Worm (Caenorhabditis elegans): ENCODE measurements around the gene F44A6.4.

Gene F44A6.4

ce11 chrX:10194327-10195096, 20.8 kb downstream of the F44A6.4 start, which contains the start of gene myrf-2:
Gene myrf-2 (minus strand): TSS chrX:10194377.
- TF ChIP-seq nhr-67 (tag; optimal IDR thresholded peaks at IDR 0.05) (no peak), nhr-25 (tag; optimal IDR thresholded peaks at IDR 0.05) (peak; percentile 76), hmg-11 (tag; optimal IDR thresholded peaks at IDR 0.05) (peak; percentile 30), nhr-23 (tag; optimal IDR thresholded peaks at IDR 0.05) (peak; percentile 54), nfya-1 (tag; optimal IDR thresholded peaks at IDR 0.05; ENCODE audit: insufficient read depth) (peak; percentile 11), pha-4 (tag; optimal IDR thresholded peaks at IDR 0.05) (peak; percentile 40), tbx-2 (tag; optimal IDR thresholded peaks at IDR 0.05) (no peak)

DNA sequence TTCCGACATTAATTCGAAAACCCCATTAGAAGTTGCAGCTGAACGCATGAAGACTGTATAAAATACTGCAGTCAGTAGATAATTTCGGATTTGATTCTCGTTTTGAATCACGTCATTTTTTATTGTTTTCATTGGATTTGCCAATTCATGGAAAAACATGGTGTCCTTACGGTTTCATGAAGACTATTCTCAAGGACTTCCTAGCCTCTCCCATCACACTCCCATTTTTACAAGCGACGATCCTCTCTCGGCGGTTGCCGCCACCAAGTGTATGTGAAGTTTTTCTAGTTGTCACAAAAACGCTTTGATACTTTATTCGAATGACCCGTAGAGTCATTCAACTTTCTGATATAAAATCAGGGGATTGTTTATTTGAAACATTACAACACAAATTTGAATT, 25.5 kb downstream of the F44A6.4 start:
- TF ChIP-seq nhr-25 (tag; optimal IDR thresholded peaks at IDR 0.05) (peak; percentile 68), hmg-11 (tag; optimal IDR thresholded peaks at IDR 0.05) (no peak)

ce11 chrX:10189244-10189643, 26.1 kb downstream of the F44A6.4 start:
- TF ChIP-seq nhr-25 (tag; optimal IDR thresholded peaks at IDR 0.05), result peak; percentile 83
- TF ChIP-seq nhr-11 (tag; optimal IDR thresholded peaks at IDR 0.05), result no peak

- TF ChIP-seq nhr-77 (tag; optimal IDR thresholded peaks at IDR 0.05) (no peak), tbx-2 (tag; optimal IDR thresholded peaks at IDR 0.05) (peak; percentile 65), egl-5 (tag; optimal IDR thresholded peaks at IDR 0.05) (peak; percentile 60), nhr-11 (tag; optimal IDR thresholded peaks at IDR 0.05) (peak; percentile 79), ztf-11 (tag; optimal IDR thresholded peaks at IDR 0.05) (no peak), lsy-12 (tag; optimal IDR thresholded peaks at IDR 0.05) (peak; percentile 68), nhr-25 (tag; optimal IDR thresholded peaks at IDR 0.05) (peak; percentile 71), nhr-67 (tag; optimal IDR thresholded peaks at IDR 0.05) (no peak), ceh-28 (tag; optimal IDR thresholded peaks at IDR 0.05) (peak; percentile 41), egl-27 (tag; optimal IDR thresholded peaks at IDR 0.05) (peak; percentile 54), mml-1 (tag; optimal IDR thresholded peaks at IDR 0.05) (no peak), nhr-237 (tag; optimal IDR thresholded peaks at IDR 0.05) (no peak), lin-15B (tag; optimal IDR thresholded peaks at IDR 0.05) (peak; percentile 39), sea-2 (GFP tag; optimal IDR thresholded peaks at IDR 0.05) (no peak), fos-1 (tag; optimal IDR thresholded peaks at IDR 0.05) (peak; percentile 55), elt-3 (tag; optimal IDR thresholded peaks at IDR 0.05) (no peak), zag-1 (tag; optimal IDR thresholded peaks at IDR 0.05) (no peak), jun-1 (tag; optimal IDR thresholded peaks at IDR 0.05) (peak; percentile 74), hmg-11 (tag; optimal IDR thresholded peaks at IDR 0.05) (peak; percentile 94), nhr-76 (tag; optimal IDR thresholded peaks at IDR 0.05) (no peak), nhr-23 (tag; optimal IDR thresholded peaks at IDR 0.05) (no peak), nhr-12 (tag; optimal IDR thresholded peaks at IDR 0.05) (no peak), pqm-1 (tag; optimal IDR thresholded peaks at IDR 0.05) (peak; percentile 9), ceh-82 (tag; optimal IDR thresholded peaks at IDR 0.05) (no peak), elt-1 (tag; optimal IDR thresholded peaks at IDR 0.05) (peak; percentile 54), daf-12 (tag; optimal IDR thresholded peaks at IDR 0.05) (no peak), unc-39 (tag; optimal IDR thresholded peaks at IDR 0.05) (no peak), ceh-9 (tag; optimal IDR thresholded peaks at IDR 0.05) (no peak), aly-2 (tag; optimal IDR thresholded peaks at IDR 0.05) (no peak), lin-39 (tag; optimal IDR thresholded peaks at IDR 0.05) (peak; percentile 94), eor-1 (tag; optimal IDR thresholded peaks at IDR 0.05) (no peak), elt-2 (tag; optimal IDR thresholded peaks at IDR 0.05) (peak; percentile 55), pha-4 (tag; optimal IDR thresholded peaks at IDR 0.05) (peak; percentile 74), nfya-1 (tag; optimal IDR thresholded peaks at IDR 0.05; ENCODE audit: insufficient read depth) (peak; percentile 84), ZK546.5 (tag; optimal IDR thresholded peaks at IDR 0.05) (no peak), ceh-16 (tag; optimal IDR thresholded peaks at IDR 0.05) (no peak), snpc-4 (tag; optimal IDR thresholded peaks at IDR 0.05) (peak; percentile 50), R02D3.7 (tag; optimal IDR thresholded peaks at IDR 0.05) (peak; percentile 47), nhr-43 (tag; optimal IDR thresholded peaks at IDR 0.05; ENCODE audit: poor library complexity, severe bottlenecking) (peak; percentile 62), fkh-10 (GFP tag; optimal IDR thresholded peaks at IDR 0.05) (peak; percentile 28), ama-1 (optimal IDR thresholded peaks at IDR 0.05) (no peak), nhr-28 (tag; optimal IDR thresholded peaks at IDR 0.05) (no peak), mdl-1 (tag; optimal IDR thresholded peaks at IDR 0.05) (peak; percentile 87), unc-62 (GFP tag; optimal IDR thresholded peaks at IDR 0.05) (peak; percentile 75), ztf-4 (tag; optimal IDR thresholded peaks at IDR 0.05) (no peak)
Measured at ce11 chrX:10188493-10188895, 26.8 kb downstream of the F44A6.4 start.
